Fruit fly (Drosophila melanogaster) whole organism: ENCODE measurements around the gene Poxm.

Experiments
- CG8478 ChIP-seq: fragments of >200 bp; optimal IDR thresholded peaks from 2 replicates; lab custom pipeline; 2018; ENCODE audit warnings: inconsistent platforms
- Dll ChIP-seq: fragments of >200 bp; optimal IDR thresholded peaks from 2 replicates; lab custom pipeline; 2017
- EcR ChIP-seq, 2 experiments: fragments of >200 bp; optimal IDR thresholded peaks; 2 replicates each; lab custom pipeline; 2017; ENCODE audit warnings: missing biosample characterization in 2 of 2, missing genetic modification characterization in 2 of 2, missing genetic modification reagents in 2 of 2
- pan ChIP-seq: fragments of >200 bp; optimal IDR thresholded peaks from 2 replicates; lab custom pipeline; 2017
- psq ChIP-seq: fragments of >200 bp; optimal IDR thresholded peaks from 2 replicates; lab custom pipeline; 2017
- usp ChIP-seq: fragments of >200 bp; optimal IDR thresholded peaks from 2 replicates; lab custom pipeline; 2017; ENCODE audit warnings: missing biosample characterization, missing genetic modification characterization, mixed read lengths

Gene Poxm

dm6 chr3R:8307283-8307682 is 26.3 kb downstream of the Poxm start:
- TF ChIP-seq CG8478 (lab: Kevin White, UChicago) (no peak), EcR (GFP tag; optimal IDR thresholded peaks at IDR 0.05; lab: Kevin White, UChicago) (no peak), psq (lab: Kevin White, UChicago) (no peak), pan (lab: Kevin White, UChicago) (no peak), Dll (lab: Kevin White, UChicago) (no peak), usp (GFP tag; lab: Kevin White, UChicago) (no peak)

dm6 chr3R:8306927-8307261 is 26.7 kb downstream of the Poxm start:
- TF ChIP-seq psq (lab: Kevin White, UChicago) (no peak), Dll (lab: Kevin White, UChicago) (no peak), EcR (GFP tag; optimal IDR thresholded peaks at IDR 0.05; lab: Kevin White, UChicago) (no peak), usp (GFP tag; lab: Kevin White, UChicago) (no peak), CG8478 (lab: Kevin White, UChicago) (no peak), pan (lab: Kevin White, UChicago) (no peak)

DNA sequence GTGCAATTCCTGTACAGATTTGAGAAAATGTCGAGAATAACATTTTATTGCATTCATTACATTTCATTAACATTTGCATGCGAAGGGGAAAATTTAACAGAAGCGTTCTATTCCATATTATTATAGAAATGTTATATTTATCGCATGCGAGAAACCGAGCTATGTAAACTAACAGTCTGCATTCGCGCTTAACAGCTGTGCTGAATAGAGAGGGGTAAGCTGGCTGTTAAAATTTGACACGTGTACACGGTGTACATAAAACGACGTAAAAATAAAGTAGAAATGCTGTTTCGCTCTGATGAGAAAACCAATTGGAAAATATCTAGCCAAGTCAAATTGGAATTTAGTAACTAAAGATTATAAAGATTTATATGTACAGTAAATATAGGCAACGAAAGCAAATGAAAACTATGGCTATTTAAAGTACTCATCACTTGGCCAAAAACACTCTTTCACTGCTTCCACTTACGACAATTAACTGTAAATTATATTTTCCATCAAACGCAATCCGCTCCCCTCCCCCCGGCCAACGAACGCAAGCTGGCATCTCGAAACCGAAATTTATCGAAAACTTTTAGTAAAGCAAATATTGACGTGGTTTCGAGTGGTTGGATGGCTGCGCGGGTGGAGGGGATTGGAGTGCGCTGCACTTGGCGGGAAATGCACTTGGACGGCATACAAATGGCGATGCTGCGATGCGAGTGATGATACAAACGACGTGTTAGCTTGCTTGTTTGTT is 27.2 kb downstream of the Poxm start:
- TF ChIP-seq usp (GFP tag; lab: Kevin White, UChicago) (no peak), EcR (GFP tag; optimal IDR thresholded peaks at IDR 0.05; lab: Kevin White, UChicago) (no peak), psq (lab: Kevin White, UChicago) (no peak), CG8478 (lab: Kevin White, UChicago) (no peak), pan (lab: Kevin White, UChicago) (no peak), Dll (lab: Kevin White, UChicago) (no peak)

DNA sequence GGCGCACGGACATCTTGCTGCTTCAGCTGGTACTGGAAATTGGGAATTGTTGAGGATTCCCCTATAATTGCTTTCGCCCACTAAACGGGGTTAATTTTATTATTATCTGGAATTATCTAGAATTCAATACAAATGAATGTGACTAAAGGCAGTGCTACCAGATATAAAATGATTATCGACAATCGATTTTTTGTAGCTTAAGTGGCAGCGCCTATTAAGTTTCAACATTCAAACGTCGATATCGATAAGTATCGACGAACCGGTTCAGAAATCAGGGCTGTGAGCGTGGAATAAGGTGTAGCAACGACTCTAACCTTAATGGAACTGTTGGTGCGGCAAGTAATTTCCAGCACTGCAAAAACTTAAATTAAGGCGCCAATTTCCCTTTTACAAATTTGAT is 28.5 kb downstream of the Poxm start, which contains the start of gene Sgt1:
Gene Sgt1 (minus strand): TSS at position 165 of the 400 bp plus-strand sequence.
- TF ChIP-seq Dll (lab: Kevin White, UChicago), result no peak
- no peak for TF ChIP-seq CG8478 (lab: Kevin White, UChicago)
- TF ChIP-seq EcR (GFP tag; optimal IDR thresholded peaks at IDR 0.05; lab: Kevin White, UChicago), result no peak

- no peak for TF ChIP-seq Dll (lab: Kevin White, UChicago)
- no peak for TF ChIP-seq usp (GFP tag; lab: Kevin White, UChicago)
Observed at dm6 chr3R:8303848-8304247, 29.7 kb downstream of the Poxm start, which contains the start of gene nac. Gene nac, minus strand, starts transcription at chr3R:8304023.

DNA sequence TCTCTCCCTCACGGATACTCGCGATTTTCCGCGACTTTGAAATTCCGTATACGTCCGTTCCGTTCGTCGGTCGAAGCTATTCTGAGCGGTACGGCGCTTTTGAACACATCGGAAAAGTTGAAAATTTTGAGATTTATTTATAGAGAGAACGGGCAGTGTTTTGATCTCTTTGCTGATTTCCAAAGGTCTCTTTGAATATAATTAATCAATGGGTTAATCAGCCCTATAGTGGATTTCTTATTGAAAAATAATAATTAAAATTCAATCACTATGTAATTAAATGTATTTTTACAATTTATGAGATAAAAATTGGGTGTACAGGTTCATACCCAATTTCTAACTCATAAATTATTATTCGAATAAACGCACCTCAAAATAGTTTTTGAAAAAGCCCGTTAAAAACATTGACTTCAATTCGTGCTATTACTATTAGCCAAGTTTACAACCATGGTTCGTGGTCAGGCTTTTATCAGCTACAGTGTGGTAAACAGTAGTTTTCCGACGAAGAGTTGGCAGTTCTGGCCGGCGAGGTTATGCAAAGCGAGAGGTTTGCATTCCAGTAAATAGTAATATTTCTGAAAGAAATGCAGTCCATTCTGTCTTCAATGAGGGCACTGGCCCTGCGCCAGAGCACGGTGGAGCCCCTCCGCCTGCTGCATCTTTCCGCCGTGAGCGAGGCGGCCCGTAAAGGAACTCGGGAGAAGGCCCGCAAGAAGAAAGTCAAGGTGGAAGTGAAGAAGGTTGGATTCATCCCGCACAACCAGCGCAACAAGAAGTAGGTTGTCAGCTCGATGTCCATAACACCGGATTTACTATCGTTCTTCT is 32.5 kb downstream of the Poxm start, which contains the start of the genes CG9626 and mRpL1:
Gene CG9626 (minus strand): TSS at position 51 of the 825 bp plus-strand sequence.
Gene mRpL1 (plus strand): TSS at position 513 of the 825 bp plus-strand sequence.
- TF ChIP-seq usp (GFP tag; lab: Kevin White, UChicago), result no peak
- TF ChIP-seq psq (lab: Kevin White, UChicago), result no peak
- no peak for TF ChIP-seq Dll (lab: Kevin White, UChicago)
- no peak for TF ChIP-seq CG8478 (lab: Kevin White, UChicago)
- TF ChIP-seq EcR (GFP tag; optimal IDR thresholded peaks at IDR 0.05; lab: Kevin White, UChicago), result no peak
- no peak for TF ChIP-seq pan (lab: Kevin White, UChicago)

- no peak for TF ChIP-seq pan (lab: Kevin White, UChicago)
- no peak for TF ChIP-seq EcR (GFP tag; optimal IDR thresholded peaks at IDR 0.05; lab: Kevin White, UChicago)
- no peak for TF ChIP-seq Dll (lab: Kevin White, UChicago)
- no peak for TF ChIP-seq CG8478 (lab: Kevin White, UChicago)
- no peak for TF ChIP-seq psq (lab: Kevin White, UChicago)
- TF ChIP-seq usp (GFP tag; lab: Kevin White, UChicago), result no peak
Observed at dm6 chr3R:8292034-8292433, 41.6 kb downstream of the Poxm start, which contains the start of gene CG31463. Gene CG31463, plus strand, starts transcription at chr3R:8292335.

DNA sequence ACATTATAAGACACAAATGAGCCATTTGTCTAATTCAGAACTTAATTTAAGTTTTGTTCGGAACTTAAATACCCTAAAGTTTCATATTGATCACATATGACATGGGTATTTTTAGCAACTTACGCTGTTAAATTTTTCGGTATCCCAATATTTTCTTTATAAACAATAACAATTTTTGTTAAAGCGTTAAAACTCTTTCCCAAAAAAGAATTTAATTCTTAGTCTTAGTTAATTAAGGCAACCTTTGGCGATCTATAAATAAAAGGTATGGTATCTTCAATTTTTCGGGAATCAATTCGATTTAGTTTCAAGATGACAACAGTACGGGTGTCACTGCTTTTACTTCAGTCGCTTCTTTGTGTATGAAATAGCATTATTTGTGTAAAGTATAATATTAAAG is 42.7 kb downstream of the Poxm start, which contains the start of gene CG31464:
Gene CG31464 (plus strand): TSS at position 301 of the 400 bp plus-strand sequence.
- TF ChIP-seq psq (lab: Kevin White, UChicago) (no peak), EcR (GFP tag; optimal IDR thresholded peaks at IDR 0.05; lab: Kevin White, UChicago) (no peak), pan (lab: Kevin White, UChicago) (no peak), usp (GFP tag; lab: Kevin White, UChicago) (no peak), CG8478 (lab: Kevin White, UChicago) (no peak), Dll (lab: Kevin White, UChicago) (no peak)

DNA sequence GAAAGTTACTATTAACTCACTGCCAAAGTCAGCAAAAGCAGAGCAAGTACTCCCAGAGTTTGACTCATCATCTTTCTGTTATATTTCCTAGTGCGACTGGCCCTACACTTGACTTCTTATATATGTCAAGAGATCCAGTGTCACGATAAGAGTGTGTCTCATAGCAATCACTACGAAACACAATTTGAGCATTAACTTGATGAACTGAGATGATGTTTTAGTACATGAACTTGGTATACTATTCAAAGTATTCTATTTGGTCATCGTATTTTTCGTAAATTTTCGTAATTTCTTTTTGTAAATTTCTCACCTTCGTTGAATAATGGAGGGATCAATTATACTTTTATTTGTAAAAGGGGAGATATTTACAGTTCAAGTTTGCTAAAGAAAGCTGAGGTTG is 43.1 kb downstream of the Poxm start, which contains the start of gene CG11672:
Gene CG11672 (minus strand): TSS at position 101 of the 400 bp plus-strand sequence.
- no peak for TF ChIP-seq psq (lab: Kevin White, UChicago)
- no peak for TF ChIP-seq usp (GFP tag; lab: Kevin White, UChicago)
- no peak for TF ChIP-seq EcR (GFP tag; optimal IDR thresholded peaks at IDR 0.05; lab: Kevin White, UChicago)
- TF ChIP-seq Dll (lab: Kevin White, UChicago), result no peak
- TF ChIP-seq CG8478 (lab: Kevin White, UChicago), result no peak
- no peak for TF ChIP-seq pan (lab: Kevin White, UChicago)

- TF ChIP-seq usp (GFP tag; lab: Kevin White, UChicago) (no peak), Dll (lab: Kevin White, UChicago) (no peak), CG8478 (lab: Kevin White, UChicago) (no peak), EcR (GFP tag; optimal IDR thresholded peaks at IDR 0.05; lab: Kevin White, UChicago) (no peak), pan (lab: Kevin White, UChicago) (no peak), psq (lab: Kevin White, UChicago) (no peak)
Observed at dm6 chr3R:8288790-8289189, 44.8 kb downstream of the Poxm start.

- no peak for TF ChIP-seq psq (lab: Kevin White, UChicago)
- no peak for TF ChIP-seq Dll (lab: Kevin White, UChicago)
Observed at dm6 chr3R:8287697-8288096, 45.9 kb downstream of the Poxm start, which contains the start of gene Nazo. Gene Nazo, plus strand, starts transcription at chr3R:8287876.
